Worm (Caenorhabditis elegans): Measurements from ENCODE around the gene ccdc-55.
A peak's percentile ranks its signal among the peaks of the same experiment; 100 is the strongest.

The ccdc-55 gene

ce11 chrIII:4150919-4151318 is 17.6 kb downstream of the ccdc-55 start (continued):
- TF ChIP-seq ztf-4 (tag; optimal IDR thresholded peaks at IDR 0.05) = peak; percentile 3
- peak; percentile 40 for TF ChIP-seq F13H6.1 (tag; optimal IDR thresholded peaks at IDR 0.05)
- peak; percentile 77 for TF ChIP-seq sma-3 (GFP tag; optimal IDR thresholded peaks at IDR 0.05)
- TF ChIP-seq elt-1 (tag; optimal IDR thresholded peaks at IDR 0.05) = no peak
- TF ChIP-seq nhr-77 (tag; optimal IDR thresholded peaks at IDR 0.05) = no peak
- TF ChIP-seq fos-1 (tag; optimal IDR thresholded peaks at IDR 0.05) = peak; percentile 68
- no peak for TF ChIP-seq unc-62 (GFP tag; optimal IDR thresholded peaks at IDR 0.05)

- TF ChIP-seq ztf-4 (tag; optimal IDR thresholded peaks at IDR 0.05) = no peak
- TF ChIP-seq ceh-16 (tag; optimal IDR thresholded peaks at IDR 0.05) = no peak
- no peak for TF ChIP-seq sma-9 (GFP tag; optimal IDR thresholded peaks at IDR 0.05)
- TF ChIP-seq sma-9 (tag; optimal IDR thresholded peaks at IDR 0.05) = no peak
Observed at ce11 chrIII:4143170-4143569, 25.4 kb downstream of the ccdc-55 start.

- TF ChIP-seq unc-55 (GFP tag; optimal IDR thresholded peaks at IDR 0.05) (peak; percentile 51), alr-1 (tag; optimal IDR thresholded peaks at IDR 0.05) (no peak)
Observed at ce11 chrIII:4137180-4137579, 31.4 kb downstream of the ccdc-55 start.

ce11 chrIII:4134059-4134458 is 34.5 kb downstream of the ccdc-55 start:
- no peak for TF ChIP-seq nhr-129 (tag; optimal IDR thresholded peaks at IDR 0.05)
- no peak for TF ChIP-seq nhr-11 (tag; optimal IDR thresholded peaks at IDR 0.05)
- no peak for TF ChIP-seq ztf-4 (tag; optimal IDR thresholded peaks at IDR 0.05)
- no peak for TF ChIP-seq sma-9 (GFP tag; optimal IDR thresholded peaks at IDR 0.05)
- no peak for TF ChIP-seq sma-9 (tag; optimal IDR thresholded peaks at IDR 0.05)
- TF ChIP-seq unc-39 (tag; optimal IDR thresholded peaks at IDR 0.05) = no peak
- TF ChIP-seq nhr-6 (tag; optimal IDR thresholded peaks at IDR 0.05) = no peak
- TF ChIP-seq zag-1 (tag; optimal IDR thresholded peaks at IDR 0.05) = no peak
- TF ChIP-seq R02D3.7 (tag; optimal IDR thresholded peaks at IDR 0.05) = no peak
- no peak for TF ChIP-seq unc-62 (GFP tag; optimal IDR thresholded peaks at IDR 0.05)
- TF ChIP-seq skn-1 (tag; optimal IDR thresholded peaks at IDR 0.05) = no peak
- TF ChIP-seq peb-1 (tag; optimal IDR thresholded peaks at IDR 0.05) = no peak
- TF ChIP-seq Y55F3AM.14 (GFP tag; optimal IDR thresholded peaks at IDR 0.05) = no peak
- no peak for TF ChIP-seq crh-2 (tag; optimal IDR thresholded peaks at IDR 0.05)
- TF ChIP-seq nhr-25 (tag; optimal IDR thresholded peaks at IDR 0.05) = no peak
- TF ChIP-seq mbf-1 (tag; optimal IDR thresholded peaks at IDR 0.05) = no peak

- TF ChIP-seq dmd-4 (tag; optimal IDR thresholded peaks at IDR 0.05) (no peak), mbf-1 (tag; optimal IDR thresholded peaks at IDR 0.05) (no peak), lsy-2 (tag; optimal IDR thresholded peaks at IDR 0.05) (peak in 1 of 2 experiments; percentile 1), zag-1 (tag; optimal IDR thresholded peaks at IDR 0.05) (peak; percentile 51), nhr-237 (tag; optimal IDR thresholded peaks at IDR 0.05) (no peak), aly-2 (tag; optimal IDR thresholded peaks at IDR 0.05) (no peak), crh-2 (tag; optimal IDR thresholded peaks at IDR 0.05) (no peak)
Observed at ce11 chrIII:4131814-4132555, 36.6 kb downstream of the ccdc-55 start.

ce11 chrIII:4123900-4124299 is 44.7 kb downstream of the ccdc-55 start:
- TF ChIP-seq fos-1 (tag; optimal IDR thresholded peaks at IDR 0.05) (no peak), ztf-11 (tag; optimal IDR thresholded peaks at IDR 0.05) (no peak), unc-55 (GFP tag; optimal IDR thresholded peaks at IDR 0.05) (no peak), nhr-77 (tag; optimal IDR thresholded peaks at IDR 0.05) (no peak), sem-4 (tag; optimal IDR thresholded peaks at IDR 0.05) (no peak), nhr-11 (tag; optimal IDR thresholded peaks at IDR 0.05) (no peak), R02D3.7 (tag; optimal IDR thresholded peaks at IDR 0.05) (no peak), unc-62 (GFP tag; optimal IDR thresholded peaks at IDR 0.05) (no peak), unc-39 (tag; optimal IDR thresholded peaks at IDR 0.05) (no peak), mbf-1 (tag; optimal IDR thresholded peaks at IDR 0.05) (no peak), elt-1 (tag; optimal IDR thresholded peaks at IDR 0.05) (no peak), elt-3 (tag; optimal IDR thresholded peaks at IDR 0.05) (no peak), nhr-129 (tag; optimal IDR thresholded peaks at IDR 0.05) (no peak), sma-9 (GFP tag; optimal IDR thresholded peaks at IDR 0.05) (no peak), sma-9 (tag; optimal IDR thresholded peaks at IDR 0.05) (no peak), gmeb-1 (tag; optimal IDR thresholded peaks at IDR 0.05) (no peak), alr-1 (tag; optimal IDR thresholded peaks at IDR 0.05) (no peak)

All from whole organism, L2 larva.